Worm (Caenorhabditis elegans) whole organism, L4/young adult: ENCODE measurements around the gene C35D10.8.
A peak's percentile ranks its signal among the peaks of the same experiment; 100 is the strongest.

Source experiments
- W03F9.2 ChIP-seq: fragments of 150-350 bp; optimal IDR thresholded peaks from 2 replicates; lab custom pipeline; 2014; ENCODE audit warnings: missing biosample characterization, missing genetic modification characterization
- dao-5 ChIP-seq: sonication (generic microtip); optimal IDR thresholded peaks from 2 replicates; lab custom pipeline; 2016; ENCODE audit warnings: missing genotype, missing genetic modification characterization, moderate library complexity, missing compliant biosample characterization
- him-1 ChIP-seq: sonication (generic microtip); optimal IDR thresholded peaks from 2 replicates; lab custom pipeline; 2016; ENCODE audit warnings: missing genotype, missing genetic modification reagents, missing genetic modification characterization, missing compliant biosample characterization

C35D10.8 gene

ce11 chrIII:4850139-4850538 is 4.9 kb upstream of the C35D10.8 start, which contains the start of gene F26A1.1:
Gene F26A1.1 (plus strand): TSS chrIII:4850507.
- TF ChIP-seq dao-5 = no peak
- TF ChIP-seq him-1 (tag; lab: Kevin White, UChicago) = no peak
- TF ChIP-seq W03F9.2 (tag; lab: Kevin White, UChicago) = peak; percentile 73

- TF ChIP-seq W03F9.2 (tag; lab: Kevin White, UChicago) (no peak), dao-5 (no peak), him-1 (tag; lab: Kevin White, UChicago) (no peak)
These were observed 3.0 kb upstream of the C35D10.8 start, which contains the start of gene ced-4 for ce11 chrIII:4852025-4852424. Gene ced-4 (plus strand): TSS chrIII:4852325.

ce11 chrIII:4856109-4856508 is 1.1 kb downstream of the C35D10.8 start, which contains the start of gene C35D10.7:
Gene C35D10.7 (plus strand): TSS chrIII:4856193.
- TF ChIP-seq W03F9.2 (tag; lab: Kevin White, UChicago) (no peak), him-1 (tag; lab: Kevin White, UChicago) (no peak), dao-5 (no peak)

ce11 chrIII:4856992-4857391 is 2.0 kb downstream of the C35D10.8 start:
- TF ChIP-seq W03F9.2 (tag; lab: Kevin White, UChicago) = no peak

ce11 chrIII:4859039-4859438 is 4.0 kb downstream of the C35D10.8 start, which contains the start of gene C35D10.6:
Gene C35D10.6 (plus strand): TSS chrIII:4859339.
- no peak for TF ChIP-seq W03F9.2 (tag; lab: Kevin White, UChicago)
- no peak for TF ChIP-seq dao-5
- no peak for TF ChIP-seq him-1 (tag; lab: Kevin White, UChicago)

ce11 chrIII:4861744-4862401 is 6.9 kb downstream of the C35D10.8 start, which contains the start of the genes C35D10.10 and C35D10.5:
Gene C35D10.10 (minus strand): TSS chrIII:4861794.
Gene C35D10.5 (plus strand): TSS chrIII:4862351.
- no peak for TF ChIP-seq W03F9.2 (tag; lab: Kevin White, UChicago)
- no peak for TF ChIP-seq dao-5
- no peak for TF ChIP-seq him-1 (tag; lab: Kevin White, UChicago)

ce11 chrIII:4863127-4863526 is 8.1 kb downstream of the C35D10.8 start, which contains the start of gene coq-8:
Gene coq-8 (plus strand): TSS chrIII:4863427.
- TF ChIP-seq dao-5 (no peak), him-1 (tag; lab: Kevin White, UChicago) (no peak), W03F9.2 (tag; lab: Kevin White, UChicago) (no peak)

- no peak for TF ChIP-seq him-1 (tag; lab: Kevin White, UChicago)
- no peak for TF ChIP-seq W03F9.2 (tag; lab: Kevin White, UChicago)
- TF ChIP-seq dao-5 = no peak
These were observed 11.7 kb downstream of the C35D10.8 start, which contains the start of gene C35D10.17 for ce11 chrIII:4866762-4867161. Gene C35D10.17 (plus strand): TSS chrIII:4867062.

ce11 chrIII:4868643-4869042 is 13.6 kb downstream of the C35D10.8 start, which contains the start of the genes msd-4 and C35D10.3:
Gene msd-4 (minus strand): TSS chrIII:4868743.
Gene C35D10.3 (plus strand): TSS chrIII:4868921.
- TF ChIP-seq W03F9.2 (tag; lab: Kevin White, UChicago) = no peak
- no peak for TF ChIP-seq him-1 (tag; lab: Kevin White, UChicago)
- no peak for TF ChIP-seq dao-5

- TF ChIP-seq W03F9.2 (tag; lab: Kevin White, UChicago) = no peak
- TF ChIP-seq dao-5 = no peak
- TF ChIP-seq him-1 (tag; lab: Kevin White, UChicago) = no peak
These were observed 15.5 kb downstream of the C35D10.8 start, which contains the start of gene gipc-1 for ce11 chrIII:4870478-4870877. Gene gipc-1 (plus strand): TSS chrIII:4870778.

ce11 chrIII:4873395-4873794 is 18.4 kb downstream of the C35D10.8 start:
- TF ChIP-seq W03F9.2 (tag; lab: Kevin White, UChicago) = no peak
- no peak for TF ChIP-seq dao-5
- no peak for TF ChIP-seq him-1 (tag; lab: Kevin White, UChicago)

- no peak for TF ChIP-seq W03F9.2 (tag; lab: Kevin White, UChicago)
- no peak for TF ChIP-seq dao-5
- no peak for TF ChIP-seq him-1 (tag; lab: Kevin White, UChicago)
These were observed 19.7 kb downstream of the C35D10.8 start, which contains the start of gene C35D10.12 for ce11 chrIII:4874671-4875070. Gene C35D10.12 (minus strand): TSS chrIII:4874771.

- no peak for TF ChIP-seq W03F9.2 (tag; lab: Kevin White, UChicago)
These were observed 20.6 kb downstream of the C35D10.8 start for ce11 chrIII:4875663-4876062.

ce11 chrIII:4878281-4878680 is 23.3 kb downstream of the C35D10.8 start, which contains the start of the genes tost-1 and arx-6:
Gene tost-1 (minus strand): TSS chrIII:4878311.
Gene arx-6 (plus strand): TSS chrIII:4878658.
- TF ChIP-seq W03F9.2 (tag; lab: Kevin White, UChicago) = no peak
- TF ChIP-seq him-1 (tag; lab: Kevin White, UChicago) = no peak
- no peak for TF ChIP-seq dao-5
